Worm (Caenorhabditis elegans) whole organism, L4 larva: ENCODE measurements around the gene srp-2.

ENCODE experiments used
- aha-1 ChIP-seq: fragments of 150-350 bp; peaks from one replicate; lab custom pipeline; 2014; ENCODE audit warnings: missing biosample characterization, missing genetic modification characterization
- ama-1 ChIP-seq: fragments of 150-350 bp; optimal IDR thresholded peaks from 2 replicates; lab custom pipeline; 2014; ENCODE audit warnings: inconsistent platforms, mixed read lengths
- daf-8 ChIP-seq: fragments of 200-800 bp; sonication (Bioruptor generic); IDR thresholded peaks from 2 replicates; pipeline ENCODE4 v1.3.6; 2022; ENCODE audit warnings: missing genetic modification characterization, missing compliant biosample characterization
- lin-15B ChIP-seq: fragments of 150-350 bp; sonication (generic microtip); optimal IDR thresholded peaks from 3 replicates; lab custom pipeline; 2014; ENCODE audit warnings: missing biosample characterization, missing genetic modification characterization
- lsy-2 ChIP-seq, 2 experiments: fragments of 150-350 bp in 1 of 2; sonication (generic microtip) in 1 of 2; optimal IDR thresholded peaks; 2 replicates each; lab custom pipeline; 2014 to 2017; ENCODE audit warnings: missing biosample characterization in 2 of 2, missing genetic modification characterization in 2 of 2
- nhr-11 ChIP-seq: fragments of 150-350 bp; optimal IDR thresholded peaks from 2 replicates; lab custom pipeline; 2014; ENCODE audit warnings: missing biosample characterization, missing genetic modification characterization
- nhr-237 ChIP-seq: sonication (generic microtip); optimal IDR thresholded peaks from 2 replicates; lab custom pipeline; 2017; ENCODE audit warnings: missing biosample characterization, missing genetic modification characterization
- nhr-25 ChIP-seq: sonication (generic microtip); optimal IDR thresholded peaks from 2 replicates; lab custom pipeline; 2017; ENCODE audit warnings: missing genetic modification characterization, mild to moderate bottlenecking, missing compliant biosample characterization, antibody characterized with exemption, moderate library complexity, borderline replicate concordance; ENCODE audit not compliant: insufficient read depth
- nhr-77 ChIP-seq: fragments of 150-350 bp; optimal IDR thresholded peaks from 2 replicates; lab custom pipeline; 2014; ENCODE audit warnings: missing biosample characterization, missing genetic modification characterization
- unc-39 ChIP-seq: sonication (generic microtip); optimal IDR thresholded peaks from 2 replicates; lab custom pipeline; 2017; ENCODE audit warnings: missing biosample characterization, missing genetic modification characterization
- unc-62 ChIP-seq, 3 experiments: fragments of 150-350 bp in 1 of 3; sonication (generic microtip); optimal IDR thresholded peaks in 2 of 3; peaks in 1 of 3; 1 replicate in 1 of 3; 2 replicates in 2 of 3; lab custom pipeline; 2014 to 2017; ENCODE audit warnings: missing biosample characterization in 3 of 3, missing genetic modification characterization in 3 of 3, missing genetic modification reagents in 3 of 3, missing genotype in 1 of 3
- zag-1 ChIP-seq: fragments of 150-350 bp; optimal IDR thresholded peaks from 2 replicates; lab custom pipeline; 2014; ENCODE audit warnings: missing biosample characterization, missing genetic modification characterization
- zip-2 ChIP-seq: fragments of 150-350 bp; optimal IDR thresholded peaks from 2 replicates; lab custom pipeline; 2014; ENCODE audit warnings: missing biosample characterization, missing genetic modification characterization

DNA sequence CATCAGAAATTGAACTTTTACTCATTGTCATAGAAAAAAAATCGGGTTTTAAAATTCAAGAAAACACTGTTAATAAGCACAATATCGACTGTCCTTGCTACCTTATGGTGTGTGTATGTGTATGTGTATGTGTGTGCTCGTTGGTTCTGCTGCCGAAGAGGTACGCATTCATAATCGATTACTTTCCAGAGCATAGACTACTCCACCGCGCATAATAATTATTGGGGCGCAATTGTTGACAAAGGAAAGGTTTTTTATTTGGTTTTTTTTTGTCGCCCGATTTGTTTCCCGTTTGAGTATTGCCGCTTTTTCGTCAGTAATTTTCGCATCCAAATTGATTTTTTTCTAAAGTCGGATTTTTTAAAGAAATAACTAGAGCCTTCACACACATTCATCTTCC, 1.2 kb upstream of the srp-2 start, which contains the start of gene C05E4.15:
- no peak for TF ChIP-seq aha-1 (tag; lab: Kevin White, UChicago)
- TF ChIP-seq nhr-25 (tag; lab: Kevin White, UChicago): no peak
- no peak for TF ChIP-seq unc-62 (GFP tag; optimal IDR thresholded peaks at IDR 0.05 in 1 of 2; lab: Kevin White, UChicago)
- no peak for TF ChIP-seq unc-62 (tag; optimal IDR thresholded peaks at IDR 0.05; lab: Kevin White, UChicago)
- no peak for TF ChIP-seq daf-8 (GFP tag; lab: Robert Waterston, UW)
- no peak for TF ChIP-seq nhr-77 (tag; lab: Kevin White, UChicago)
- TF ChIP-seq lsy-2 (tag; optimal IDR thresholded peaks at IDR 0.05; lab: Kevin White, UChicago): no peak
- no peak for TF ChIP-seq nhr-237 (tag; lab: Kevin White, UChicago)
- TF ChIP-seq nhr-11 (tag; lab: Kevin White, UChicago): no peak
- no peak for TF ChIP-seq ama-1
- no peak for TF ChIP-seq zag-1 (tag; lab: Kevin White, UChicago)
- TF ChIP-seq lin-15B (tag; lab: Kevin White, UChicago): no peak
- TF ChIP-seq zip-2 (tag; lab: Kevin White, UChicago): no peak
- no peak for TF ChIP-seq unc-39
